Worm (Caenorhabditis elegans): ENCODE measurements around the gene F44F4.15.
A peak's percentile ranks its signal among the peaks of the same experiment; 100 is the strongest.

The F44F4.15 gene

DNA sequence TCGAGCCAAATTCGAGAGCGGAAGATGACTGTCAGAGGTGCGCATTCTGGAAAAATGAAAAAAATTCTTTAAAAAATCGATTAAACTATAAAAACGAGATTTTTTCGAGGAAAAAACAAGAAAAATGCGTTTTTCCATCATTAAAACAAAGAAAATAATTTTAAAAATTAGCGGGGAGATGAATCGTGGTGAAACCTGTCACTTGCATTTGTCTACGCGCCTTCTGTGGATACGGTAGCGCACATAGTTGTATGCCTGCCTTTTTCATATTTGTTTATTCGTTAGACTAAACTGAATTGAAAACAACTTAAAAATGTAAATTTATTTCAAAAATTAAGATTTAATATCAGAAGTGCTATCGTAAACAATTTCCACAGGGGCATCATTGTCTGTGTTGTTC is 30.1 kb upstream of the F44F4.15 start, which contains the start of gene egg-3 (continued):
- no peak for TF ChIP-seq nhr-80 (tag; optimal IDR thresholded peaks at IDR 0.05)
- no peak for TF ChIP-seq ztf-3 (GFP tag; optimal IDR thresholded peaks at IDR 0.05)
- TF ChIP-seq nfya-2 (GFP tag; IDR thresholded peaks at IDR 0.05), result no peak
- TF ChIP-seq madf-10 (tag; optimal IDR thresholded peaks at IDR 0.05), result no peak
- peak; percentile 18; the same call in 1 of the 2 replicates for TF ChIP-seq hmg-1.2 (GFP tag; IDR thresholded peaks at IDR 0.05)
- TF ChIP-seq dox-1 (GFP tag; IDR thresholded peaks at IDR 0.05), result 0 out of 2 replicates have a peak, but pooled peaks have one; percentile 50
- TF ChIP-seq B0035.1 (tag; optimal IDR thresholded peaks at IDR 0.05), result no peak
- no peak for TF ChIP-seq ztf-25 (GFP tag; IDR thresholded peaks at IDR 0.05)
- no peak for TF ChIP-seq snpc-4 (GFP tag; optimal IDR thresholded peaks at IDR 0.05)
- no peak for TF ChIP-seq snpc-4 (tag; optimal IDR thresholded peaks at IDR 0.05)
- TF ChIP-seq C06A6.2 (GFP tag; conservative IDR thresholded peaks at IDR 0.05), result no peak
- no peak for TF ChIP-seq mcd-1 (GFP tag; IDR thresholded peaks at IDR 0.05)
- TF ChIP-seq bed-1 (GFP tag; IDR thresholded peaks at IDR 0.05), result no peak
- TF ChIP-seq snpc-1.1 (tag; optimal IDR thresholded peaks at IDR 0.05; ENCODE audit: insufficient read depth), result peak; percentile 15
- no peak for TF ChIP-seq ets-4 (GFP tag; optimal IDR thresholded peaks at IDR 0.05)
- TF ChIP-seq madf-6 (GFP tag; IDR thresholded peaks at IDR 0.05), result peak; percentile 98
- no peak for TF ChIP-seq ceh-40 (GFP tag; IDR thresholded peaks at IDR 0.05)
- TF ChIP-seq nfyb-1 (GFP tag; IDR thresholded peaks at IDR 0.05), result no peak
- TF ChIP-seq pha-4 (tag; optimal IDR thresholded peaks at IDR 0.05), result no peak
- no peak for TF ChIP-seq sdz-38 (tag; optimal IDR thresholded peaks at IDR 0.05)
- TF ChIP-seq ceh-91 (GFP tag; IDR thresholded peaks at IDR 0.05), result peak; percentile 74
- TF ChIP-seq madf-3 (GFP tag; IDR thresholded peaks at IDR 0.05), result no peak
- TF ChIP-seq F49E8.2 (tag; optimal IDR thresholded peaks at IDR 0.05; ENCODE audit: insufficient read depth), result peak; percentile 53
- TF ChIP-seq Y67H2A.10 (GFP tag; conservative IDR thresholded peaks at IDR 0.05), result no peak
- TF ChIP-seq egl-18 (GFP tag; IDR thresholded peaks at IDR 0.05), result no peak
- TF ChIP-seq athp-1 (tag; optimal IDR thresholded peaks at IDR 0.05), result no peak
- no peak for TF ChIP-seq rec-8 (tag; optimal IDR thresholded peaks at IDR 0.05)
- no peak for TF ChIP-seq nhr-179 (tag; optimal IDR thresholded peaks at IDR 0.05)
- no peak for TF ChIP-seq mes-4 (tag; optimal IDR thresholded peaks at IDR 0.05)
- no peak for TF ChIP-seq sea-2 (GFP tag; IDR thresholded peaks at IDR 0.05)
- TF ChIP-seq madf-8 (GFP tag; conservative IDR thresholded peaks at IDR 0.05), result peak; percentile 95
- no peak for TF ChIP-seq Y53G8AR.9 (GFP tag; conservative IDR thresholded peaks at IDR 0.05)
- no peak for TF ChIP-seq ztf-22 (GFP tag; optimal IDR thresholded peaks at IDR 0.05)
- TF ChIP-seq fkh-3 (tag; optimal IDR thresholded peaks at IDR 0.05), result no peak
- TF ChIP-seq cebp-2 (GFP tag; IDR thresholded peaks at IDR 0.05), result no peak
- peak; percentile 82; the same call in 1 of the 2 replicates for TF ChIP-seq D2030.7 (GFP tag; IDR thresholded peaks at IDR 0.05)
- peak; percentile 93 for TF ChIP-seq lsl-1 (GFP tag; optimal IDR thresholded peaks at IDR 0.05)
- no peak for TF ChIP-seq somi-1 (GFP tag; optimal IDR thresholded peaks at IDR 0.05)
- TF ChIP-seq xnd-1 (tag; optimal IDR thresholded peaks at IDR 0.05), result peak; percentile 90
- TF ChIP-seq F33H1.4 (GFP tag; IDR thresholded peaks at IDR 0.05), result peak; percentile 92
- peak in 1 of 3 experiments; percentile 52 for TF ChIP-seq lin-35 (GFP tag; optimal IDR thresholded peaks at IDR 0.05)
- TF ChIP-seq F57A8.1 (GFP tag; optimal IDR thresholded peaks at IDR 0.05), result no peak
- no peak for TF ChIP-seq F10E7.11 (tag; optimal IDR thresholded peaks at IDR 0.05)
- no peak for TF ChIP-seq attf-5 (GFP tag; optimal IDR thresholded peaks at IDR 0.05)
- no peak for TF ChIP-seq F23B12.7 (tag; optimal IDR thresholded peaks at IDR 0.05; ENCODE audit: insufficient read depth)
- TF ChIP-seq hrde-1 (tag; optimal IDR thresholded peaks at IDR 0.05; ENCODE audit: borderline replicate concordance), result no peak
- no peak for TF ChIP-seq rpc-1 (optimal IDR thresholded peaks at IDR 0.05)
- no peak for TF ChIP-seq rpc-1 (tag; optimal IDR thresholded peaks at IDR 0.05)
- TF ChIP-seq nhr-120 (GFP tag; IDR thresholded peaks at IDR 0.05), result no peak
